Worm (Caenorhabditis elegans): ENCODE results near the gene aff-1.

DNA sequence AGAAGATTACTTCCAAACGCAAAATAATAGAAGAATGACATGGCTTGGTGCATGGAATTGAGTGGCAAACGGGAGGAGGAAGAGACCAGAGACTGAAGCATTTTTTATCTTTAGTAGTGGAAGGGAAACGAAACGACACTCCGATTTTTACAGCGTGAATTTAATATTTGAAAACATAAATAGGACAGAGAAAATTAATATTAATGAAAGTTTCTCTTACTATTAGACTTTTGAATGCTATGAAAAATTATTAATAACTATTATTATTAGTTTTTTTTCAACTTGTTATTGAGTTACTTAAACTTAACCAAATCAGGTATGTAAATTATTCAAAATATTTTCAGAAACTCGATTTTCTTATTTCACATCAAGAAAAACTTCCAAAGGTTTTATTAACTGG, 16.5 kb upstream of the aff-1 start, which contains the start of gene C44B7.7:
- TF ChIP-seq lin-15B (tag; optimal IDR thresholded peaks at IDR 0.05) (no peak), unc-39 (tag; optimal IDR thresholded peaks at IDR 0.05) (no peak), elt-2 (tag; optimal IDR thresholded peaks at IDR 0.05) (no peak), egl-27 (tag; optimal IDR thresholded peaks at IDR 0.05) (no peak), ama-1 (optimal IDR thresholded peaks at IDR 0.05) (no peak), nhr-12 (tag; optimal IDR thresholded peaks at IDR 0.05) (no peak), fkh-10 (GFP tag; optimal IDR thresholded peaks at IDR 0.05) (no peak), unc-62 (GFP tag; optimal IDR thresholded peaks at IDR 0.05) (no peak), ceh-16 (tag; optimal IDR thresholded peaks at IDR 0.05) (no peak), nhr-76 (tag; optimal IDR thresholded peaks at IDR 0.05) (no peak), lsy-12 (tag; optimal IDR thresholded peaks at IDR 0.05) (no peak), snpc-4 (tag; optimal IDR thresholded peaks at IDR 0.05) (no peak)

Measured in whole organism, L3 larva.